Worm (Caenorhabditis elegans) whole organism, early embryonic: Measurements from ENCODE around the gene cysl-2.
A peak's percentile ranks its signal among the peaks of the same experiment; 100 is the strongest.

Experiments
- B0310.2 ChIP-seq: sonication (generic microtip); optimal IDR thresholded peaks from 2 replicates; lab custom pipeline; 2016; ENCODE audit warnings: mild to moderate bottlenecking, missing genetic modification characterization, missing compliant biosample characterization
- F13C5.2 ChIP-seq: sonication (generic microtip); optimal IDR thresholded peaks from 2 replicates; lab custom pipeline; 2017; ENCODE audit warnings: mild to moderate bottlenecking, missing genetic modification characterization, inconsistent platforms, missing compliant biosample characterization
- aly-1 ChIP-seq: sonication (generic microtip); optimal IDR thresholded peaks from 2 replicates; lab custom pipeline; 2016; ENCODE audit warnings: missing genetic modification characterization, missing compliant biosample characterization
- ama-1 ChIP-seq: fragments of 150-350 bp; optimal IDR thresholded peaks from 2 replicates; lab custom pipeline; 2014
- ceh-13 ChIP-seq: fragments of 200-800 bp; sonication (Bioruptor generic); optimal IDR thresholded peaks from 2 replicates; lab custom pipeline; 2018; ENCODE audit warnings: mild to moderate bottlenecking, missing genetic modification characterization, missing compliant biosample characterization
- ceh-36 ChIP-seq: sonication (generic microtip); optimal IDR thresholded peaks from 2 replicates; lab custom pipeline; 2016; ENCODE audit warnings: missing genetic modification characterization, inconsistent platforms, missing compliant biosample characterization
- ets-7 ChIP-seq: sonication (generic microtip); optimal IDR thresholded peaks from 2 replicates; lab custom pipeline; 2016; ENCODE audit warnings: missing genotype, missing genetic modification characterization, missing compliant biosample characterization
- flt-1 ChIP-seq: fragments of 200-800 bp; sonication (Bioruptor generic); IDR thresholded peaks from 2 replicates; pipeline ENCODE4 v1.3.6; 2022; ENCODE audit warnings: missing genetic modification characterization, missing compliant biosample characterization
- hmbx-1 ChIP-seq: sonication (generic microtip); optimal IDR thresholded peaks from 2 replicates; lab custom pipeline; 2016; ENCODE audit warnings: mild to moderate bottlenecking, missing genetic modification characterization, missing compliant biosample characterization
- hmg-4 ChIP-seq: fragments of 200-800 bp; sonication (Bioruptor generic); optimal IDR thresholded peaks from 2 replicates; lab custom pipeline; 2018; ENCODE audit warnings: mild to moderate bottlenecking, missing genetic modification characterization, missing compliant biosample characterization
- hnd-1 ChIP-seq: sonication (generic microtip); optimal IDR thresholded peaks from 2 replicates; lab custom pipeline; 2016; ENCODE audit warnings: missing genetic modification characterization, missing compliant biosample characterization
- pes-1 ChIP-seq: fragments of 200-800 bp; sonication (Bioruptor generic); IDR thresholded peaks from 2 replicates; pipeline ENCODE4 v1.3.6; 2022; ENCODE audit warnings: missing genetic modification reagents, missing genetic modification characterization, missing compliant biosample characterization
- scrt-1 ChIP-seq: fragments of 200-800 bp; sonication (Bioruptor generic); IDR thresholded peaks from 2 replicates; pipeline ENCODE4 v1.3.6; 2022; ENCODE audit warnings: missing genetic modification characterization, missing compliant biosample characterization
- sea-1 ChIP-seq: fragments of 200-800 bp; sonication (Bioruptor generic); conservative IDR thresholded peaks from 2 replicates; pipeline ENCODE4 v1.3.6; 2022; ENCODE audit warnings: missing genetic modification characterization, missing compliant biosample characterization
- tbx-11 ChIP-seq: fragments of 200-800 bp; sonication (Bioruptor generic); IDR thresholded peaks from 2 replicates; pipeline ENCODE4 v1.3.6; 2022; ENCODE audit warnings: missing genetic modification characterization, missing compliant biosample characterization
- tbx-37 ChIP-seq: fragments of 200-800 bp; sonication (Bioruptor generic); conservative IDR thresholded peaks from 2 replicates; pipeline ENCODE4 v1.3.6; 2022; ENCODE audit warnings: missing genetic modification reagents, missing genetic modification characterization, missing compliant biosample characterization
- tra-4 ChIP-seq: sonication (generic microtip); optimal IDR thresholded peaks from 2 replicates; lab custom pipeline; 2017; ENCODE audit warnings: missing genetic modification characterization, missing compliant biosample characterization

The cysl-2 gene

ce11 chrII:14483813-14484212, 10.4 kb downstream of the cysl-2 start:
- TF ChIP-seq tra-4 (tag; lab: Kevin White, UChicago), result no peak
- TF ChIP-seq F13C5.2 (tag; lab: Kevin White, UChicago), result no peak
- TF ChIP-seq B0310.2, result no peak
- no peak for TF ChIP-seq tbx-11 (GFP tag; lab: Robert Waterston, UW)
- TF ChIP-seq ceh-13 (GFP tag; lab: Kevin White, UChicago), result no peak
- no peak for TF ChIP-seq pes-1 (GFP tag; lab: Robert Waterston, UW)

ce11 chrII:14480772-14481171, 13.5 kb downstream of the cysl-2 start:
- no peak for TF ChIP-seq ceh-13 (GFP tag; lab: Kevin White, UChicago)
- no peak for TF ChIP-seq hmg-4 (GFP tag; lab: Kevin White, UChicago)
- no peak for TF ChIP-seq pes-1 (GFP tag; lab: Robert Waterston, UW)
- TF ChIP-seq tbx-37 (GFP tag; lab: Robert Waterston, UW), result no peak
- no peak for TF ChIP-seq aly-1 (tag; lab: Kevin White, UChicago)
- no peak for TF ChIP-seq sea-1 (GFP tag; lab: Robert Waterston, UW)
- TF ChIP-seq tra-4 (tag; lab: Kevin White, UChicago), result no peak
- no peak for TF ChIP-seq flt-1 (GFP tag; lab: Robert Waterston, UW)
- no peak for TF ChIP-seq hmbx-1
- no peak for TF ChIP-seq scrt-1 (GFP tag; lab: Robert Waterston, UW)
- no peak for TF ChIP-seq ama-1 (lab: Kevin White, UChicago)
- TF ChIP-seq ets-7, result no peak
- no peak for TF ChIP-seq F13C5.2 (tag; lab: Kevin White, UChicago)

ce11 chrII:14479583-14480245, 14.5 kb downstream of the cysl-2 start, which contains the start of gene C13B4.1:
Gene C13B4.1, minus strand, starts transcription at chrII:14479633.
- TF ChIP-seq sea-1 (GFP tag; lab: Robert Waterston, UW) (no peak), hmbx-1 (no peak), ets-7 (no peak), pes-1 (GFP tag; lab: Robert Waterston, UW) (no peak), ceh-36 (tag; lab: Kevin White, UChicago) (no peak), scrt-1 (GFP tag; lab: Robert Waterston, UW) (no peak), hnd-1 (tag; lab: Kevin White, UChicago) (no peak), aly-1 (tag; lab: Kevin White, UChicago) (no peak), B0310.2 (no peak), tbx-11 (GFP tag; lab: Robert Waterston, UW) (no peak), tbx-37 (GFP tag; lab: Robert Waterston, UW) (no peak), flt-1 (GFP tag; lab: Robert Waterston, UW) (no peak), tra-4 (tag; lab: Kevin White, UChicago) (no peak), hmg-4 (GFP tag; lab: Kevin White, UChicago) (no peak), F13C5.2 (tag; lab: Kevin White, UChicago) (no peak), ceh-13 (GFP tag; lab: Kevin White, UChicago) (no peak), ama-1 (lab: Kevin White, UChicago) (no peak)

- TF ChIP-seq tbx-11 (GFP tag; lab: Robert Waterston, UW), result no peak
- 0 out of 2 replicates have a peak, but pooled peaks have one; percentile 25 for TF ChIP-seq tbx-37 (GFP tag; lab: Robert Waterston, UW)
- peak; percentile 56 for TF ChIP-seq scrt-1 (GFP tag; lab: Robert Waterston, UW)
- peak; percentile 0 for TF ChIP-seq hmg-4 (GFP tag; lab: Kevin White, UChicago)
- no peak for TF ChIP-seq B0310.2
- no peak for TF ChIP-seq ama-1 (lab: Kevin White, UChicago)
- TF ChIP-seq flt-1 (GFP tag; lab: Robert Waterston, UW), result peak; percentile 70
- TF ChIP-seq hnd-1 (tag; lab: Kevin White, UChicago), result no peak
- TF ChIP-seq F13C5.2 (tag; lab: Kevin White, UChicago), result no peak
- peak; percentile 73 for TF ChIP-seq pes-1 (GFP tag; lab: Robert Waterston, UW)
- 0 out of 2 replicates have a peak, but pooled peaks have one; percentile 60 for TF ChIP-seq sea-1 (GFP tag; lab: Robert Waterston, UW)
- no peak for TF ChIP-seq ceh-13 (GFP tag; lab: Kevin White, UChicago)
- TF ChIP-seq hmbx-1, result no peak
- peak; percentile 25 for TF ChIP-seq ceh-36 (tag; lab: Kevin White, UChicago)
Measured at ce11 chrII:14474700-14475099, 19.6 kb downstream of the cysl-2 start.

ce11 chrII:14470020-14470419, 24.2 kb downstream of the cysl-2 start:
- TF ChIP-seq aly-1 (tag; lab: Kevin White, UChicago), result no peak
- no peak for TF ChIP-seq ceh-13 (GFP tag; lab: Kevin White, UChicago)
- no peak for TF ChIP-seq tbx-11 (GFP tag; lab: Robert Waterston, UW)
- no peak for TF ChIP-seq F13C5.2 (tag; lab: Kevin White, UChicago)
- TF ChIP-seq pes-1 (GFP tag; lab: Robert Waterston, UW), result no peak
- TF ChIP-seq ama-1 (lab: Kevin White, UChicago), result no peak
- no peak for TF ChIP-seq ets-7
- no peak for TF ChIP-seq flt-1 (GFP tag; lab: Robert Waterston, UW)
- no peak for TF ChIP-seq scrt-1 (GFP tag; lab: Robert Waterston, UW)
- TF ChIP-seq hmg-4 (GFP tag; lab: Kevin White, UChicago), result no peak
- no peak for TF ChIP-seq sea-1 (GFP tag; lab: Robert Waterston, UW)
- no peak for TF ChIP-seq B0310.2
- TF ChIP-seq hmbx-1, result no peak
- TF ChIP-seq tbx-37 (GFP tag; lab: Robert Waterston, UW), result no peak
- no peak for TF ChIP-seq hnd-1 (tag; lab: Kevin White, UChicago)
- no peak for TF ChIP-seq ceh-36 (tag; lab: Kevin White, UChicago)
- no peak for TF ChIP-seq tra-4 (tag; lab: Kevin White, UChicago)

ce11 chrII:14455332-14455731, 38.9 kb downstream of the cysl-2 start, which contains the start of gene dmsr-6:
Gene dmsr-6, plus strand, starts transcription at chrII:14455632.
- TF ChIP-seq scrt-1 (GFP tag; lab: Robert Waterston, UW) (no peak), flt-1 (GFP tag; lab: Robert Waterston, UW) (no peak), hmg-4 (GFP tag; lab: Kevin White, UChicago) (no peak), ama-1 (lab: Kevin White, UChicago) (no peak), hnd-1 (tag; lab: Kevin White, UChicago) (no peak), tra-4 (tag; lab: Kevin White, UChicago) (no peak), B0310.2 (no peak), aly-1 (tag; lab: Kevin White, UChicago) (no peak), hmbx-1 (no peak), tbx-37 (GFP tag; lab: Robert Waterston, UW) (no peak), ceh-13 (GFP tag; lab: Kevin White, UChicago) (no peak), pes-1 (GFP tag; lab: Robert Waterston, UW) (no peak), ceh-36 (tag; lab: Kevin White, UChicago) (no peak), tbx-11 (GFP tag; lab: Robert Waterston, UW) (no peak), sea-1 (GFP tag; lab: Robert Waterston, UW) (no peak), F13C5.2 (tag; lab: Kevin White, UChicago) (no peak), ets-7 (no peak)
